Worm (Caenorhabditis elegans): ENCODE measurements around the gene acbp-5.

DNA sequence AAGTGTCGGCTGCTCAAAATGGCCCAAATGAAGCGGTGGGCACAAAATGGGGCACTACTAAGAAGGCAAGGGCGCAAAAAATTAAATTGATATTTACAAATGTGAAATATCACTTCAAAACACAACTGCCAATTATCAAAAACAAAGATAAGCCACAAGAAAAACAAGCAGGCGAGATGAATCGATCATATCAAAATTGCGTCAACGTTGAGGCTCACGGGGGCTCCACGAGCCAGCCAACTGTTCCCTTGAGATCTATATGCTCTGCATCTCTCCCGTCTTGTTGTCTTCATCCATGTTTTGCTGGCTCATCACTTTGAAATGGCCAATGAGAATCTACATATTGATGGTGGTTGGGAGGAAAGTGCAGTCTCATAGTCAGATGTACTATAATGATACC, 6.3 kb downstream of the acbp-5 start:
- TF ChIP-seq nhr-48 (tag; optimal IDR thresholded peaks at IDR 0.05): no peak
- TF ChIP-seq set-16 (GFP tag; IDR thresholded peaks at IDR 0.05): no peak
- TF ChIP-seq R02D3.7 (tag; optimal IDR thresholded peaks at IDR 0.05): no peak
- TF ChIP-seq T20F7.1 (GFP tag; optimal IDR thresholded peaks at IDR 0.05): no peak
- no peak for TF ChIP-seq pqm-1 (tag; optimal IDR thresholded peaks at IDR 0.05)
- no peak for TF ChIP-seq F49E8.2 (tag; optimal IDR thresholded peaks at IDR 0.05; ENCODE audit: borderline replicate concordance)
- no peak for TF ChIP-seq nhr-76 (tag; optimal IDR thresholded peaks at IDR 0.05)
- no peak for TF ChIP-seq ztf-11 (tag; optimal IDR thresholded peaks at IDR 0.05)
- TF ChIP-seq nhr-77 (tag; optimal IDR thresholded peaks at IDR 0.05): no peak
- TF ChIP-seq egl-27 (tag; optimal IDR thresholded peaks at IDR 0.05): no peak
- no peak for TF ChIP-seq nhr-10 (tag; optimal IDR thresholded peaks at IDR 0.05)
- TF ChIP-seq skn-1 (tag; optimal IDR thresholded peaks at IDR 0.05): no peak
